Worm (Caenorhabditis elegans) whole organism, midembryonic: Measurements from ENCODE around the gene gipc-2.
"Not testable (repeated sequence)": the region's sequence is repeated elsewhere in the genome, so short reads cannot be mapped to it uniquely, and the experiment has no call there.

Experiments used
- T22C8.4 ChIP-seq: fragments of 200-800 bp; sonication (Bioruptor generic); IDR thresholded peaks from 2 replicates; pipeline ENCODE4 v1.3.6; 2022; ENCODE audit warnings: missing genetic modification characterization, missing compliant biosample characterization
- cog-1 ChIP-seq: sonication (generic microtip); optimal IDR thresholded peaks from 2 replicates; lab custom pipeline; 2016; ENCODE audit warnings: missing genetic modification characterization, missing compliant biosample characterization
- flt-1 ChIP-seq: fragments of 200-800 bp; sonication (Bioruptor generic); IDR thresholded peaks from 2 replicates; pipeline ENCODE4 v1.3.6; 2022; ENCODE audit warnings: missing genetic modification characterization, missing compliant biosample characterization
- klf-2 ChIP-seq: fragments of 200-800 bp; sonication (Bioruptor generic); conservative IDR thresholded peaks from 2 replicates; pipeline ENCODE4 v1.3.6; 2022; ENCODE audit warnings: missing genetic modification reagents, missing genetic modification characterization, missing compliant biosample characterization
- med-1 ChIP-seq: sonication (generic microtip); optimal IDR thresholded peaks from 2 replicates; lab custom pipeline; 2017; ENCODE audit warnings: missing genetic modification characterization, mild to moderate bottlenecking, missing compliant biosample characterization, antibody characterized with exemption, missing genetic modification reagents; ENCODE audit not compliant: insufficient read depth
- ref-1 ChIP-seq: fragments of 200-800 bp; sonication (Bioruptor generic); conservative IDR thresholded peaks from 2 replicates; pipeline ENCODE4 v1.3.6; 2022; ENCODE audit warnings: missing genetic modification reagents, missing genetic modification characterization, missing compliant biosample characterization
- tab-1 ChIP-seq: fragments of 200-800 bp; sonication (Bioruptor generic); IDR thresholded peaks from 2 replicates; pipeline ENCODE4 v1.3.6; 2022; ENCODE audit warnings: missing genetic modification characterization, missing compliant biosample characterization
- ztf-23 ChIP-seq: fragments of 200-800 bp; sonication (Bioruptor generic); IDR thresholded peaks from 2 replicates; pipeline ENCODE4 v1.3.6; 2022; ENCODE audit warnings: missing genetic modification reagents, missing genetic modification characterization, missing compliant biosample characterization
- ztf-29 ChIP-seq: fragments of 200-800 bp; sonication (Bioruptor generic); IDR thresholded peaks from 2 replicates; pipeline ENCODE4 v1.3.6; 2022; ENCODE audit warnings: missing genetic modification reagents, missing genetic modification characterization, missing compliant biosample characterization

gipc-2 gene

DNA sequence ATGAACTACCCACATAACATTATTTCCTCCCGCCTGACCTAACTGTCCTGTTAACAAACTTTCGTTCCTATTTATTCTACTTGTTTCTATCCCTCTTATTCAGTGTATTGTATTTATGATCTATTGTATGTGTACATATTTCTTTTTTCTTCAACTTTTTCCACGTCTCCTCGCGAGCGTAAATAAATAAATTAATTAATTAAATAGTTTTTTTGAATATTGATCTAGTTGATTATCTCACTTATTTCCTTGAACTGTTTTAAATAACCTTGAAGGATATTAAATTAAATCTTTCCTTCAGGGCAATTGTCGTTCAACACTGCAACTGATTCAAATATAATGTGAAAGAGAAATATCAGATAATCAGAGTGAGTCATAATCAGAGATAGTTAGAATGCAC, 15.4 kb upstream of the gipc-2 start, which contains the start of gene frk-1:
frk-1 (plus strand) TSS at position 301 of the 400 bp plus-strand sequence.
- TF ChIP-seq ztf-23 (GFP tag; lab: Robert Waterston, UW): no peak
- TF ChIP-seq tab-1 (GFP tag; lab: Robert Waterston, UW): no peak
- TF ChIP-seq med-1 (GFP tag; lab: Kevin White, UChicago): no peak
- TF ChIP-seq flt-1 (GFP tag; lab: Robert Waterston, UW): no peak
- no peak for TF ChIP-seq cog-1 (tag; lab: Kevin White, UChicago)
- TF ChIP-seq klf-2 (GFP tag; lab: Robert Waterston, UW): no peak
- TF ChIP-seq T22C8.4 (GFP tag; lab: Robert Waterston, UW): no peak
- no peak for TF ChIP-seq ref-1 (GFP tag; lab: Robert Waterston, UW)
- TF ChIP-seq ztf-29 (GFP tag; lab: Robert Waterston, UW): no peak

DNA sequence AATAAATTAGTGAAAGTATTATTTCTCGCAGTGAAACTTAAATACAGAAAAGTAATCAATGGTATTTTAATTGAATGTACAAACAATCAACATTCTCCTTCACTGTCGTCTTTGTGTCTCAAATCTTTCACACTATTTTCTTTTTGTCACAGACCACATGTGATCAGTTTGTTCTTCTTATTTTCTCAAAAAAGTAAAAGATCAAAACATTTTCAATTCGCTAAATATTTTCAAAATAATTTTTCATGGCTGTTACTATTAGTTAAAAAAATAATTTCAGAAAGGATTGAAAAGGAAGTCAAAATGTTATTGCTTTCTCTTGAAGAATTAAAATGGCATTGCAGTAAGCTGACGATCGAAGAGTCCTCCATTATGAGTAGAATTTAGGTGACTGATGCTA, 13.3 kb upstream of the gipc-2 start, which contains the start of gene dhs-31:
dhs-31 (minus strand) TSS at position 101 of the 400 bp plus-strand sequence.
- TF ChIP-seq ref-1 (GFP tag; lab: Robert Waterston, UW) (no peak), tab-1 (GFP tag; lab: Robert Waterston, UW) (no peak), klf-2 (GFP tag; lab: Robert Waterston, UW) (no peak), T22C8.4 (GFP tag; lab: Robert Waterston, UW) (no peak), ztf-23 (GFP tag; lab: Robert Waterston, UW) (no peak), cog-1 (tag; lab: Kevin White, UChicago) (no peak), flt-1 (GFP tag; lab: Robert Waterston, UW) (no peak), ztf-29 (GFP tag; lab: Robert Waterston, UW) (no peak), med-1 (GFP tag; lab: Kevin White, UChicago) (no peak)

DNA sequence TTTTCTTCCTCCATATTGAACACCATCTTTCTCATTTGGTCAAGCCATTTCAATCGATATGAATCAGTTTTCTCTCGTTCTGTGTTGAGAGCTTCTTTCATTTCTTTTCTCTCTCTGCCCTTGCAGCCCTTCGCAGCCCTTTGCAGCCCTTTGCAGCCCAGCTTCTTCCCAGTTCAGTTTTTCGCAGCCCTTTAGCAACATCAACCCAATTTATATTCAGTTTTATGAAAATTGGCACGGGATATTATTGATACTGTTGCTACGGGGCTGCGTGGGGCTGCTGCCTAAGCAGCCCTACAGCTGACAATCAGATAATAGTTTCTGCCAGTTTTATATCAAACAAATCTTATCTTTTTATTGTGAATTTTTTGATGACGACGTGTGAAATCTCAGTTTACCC, 9.5 kb upstream of the gipc-2 start, which contains the start of gene F44D12.10:
F44D12.10 (minus strand) TSS at position 101 of the 400 bp plus-strand sequence.
- TF ChIP-seq flt-1 (GFP tag; lab: Robert Waterston, UW) (no peak), tab-1 (GFP tag; lab: Robert Waterston, UW) (no peak), ref-1 (GFP tag; lab: Robert Waterston, UW) (no peak), cog-1 (tag; lab: Kevin White, UChicago) (no peak), klf-2 (GFP tag; lab: Robert Waterston, UW) (no peak), ztf-29 (GFP tag; lab: Robert Waterston, UW) (no peak), med-1 (GFP tag; lab: Kevin White, UChicago) (no peak), ztf-23 (GFP tag; lab: Robert Waterston, UW) (no peak), T22C8.4 (GFP tag; lab: Robert Waterston, UW) (no peak)

DNA sequence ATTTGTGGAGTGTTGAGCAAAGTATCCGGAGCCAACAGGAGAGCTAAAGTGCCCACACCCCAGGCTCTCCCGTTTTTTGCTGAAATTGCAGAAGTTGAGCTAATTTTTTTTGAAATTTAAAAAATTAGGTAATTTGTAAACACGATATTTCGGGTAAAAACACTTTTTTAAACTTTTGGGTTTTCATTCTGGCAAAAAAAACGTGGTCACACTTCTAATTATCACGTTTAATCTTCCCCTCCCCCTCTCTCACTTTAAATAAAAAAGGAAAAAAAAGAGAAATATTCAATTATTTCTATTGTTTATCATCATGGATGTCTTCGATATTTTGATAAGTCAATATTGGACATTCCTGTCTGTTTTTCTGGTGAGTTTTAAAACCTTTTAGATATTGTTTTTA, 5.6 kb upstream of the gipc-2 start, which contains the start of gene F44D12.6:
F44D12.6 (plus strand) TSS at position 301 of the 400 bp plus-strand sequence.
- TF ChIP-seq med-1 (GFP tag; lab: Kevin White, UChicago) (no peak), ztf-29 (GFP tag; lab: Robert Waterston, UW) (no peak)

DNA sequence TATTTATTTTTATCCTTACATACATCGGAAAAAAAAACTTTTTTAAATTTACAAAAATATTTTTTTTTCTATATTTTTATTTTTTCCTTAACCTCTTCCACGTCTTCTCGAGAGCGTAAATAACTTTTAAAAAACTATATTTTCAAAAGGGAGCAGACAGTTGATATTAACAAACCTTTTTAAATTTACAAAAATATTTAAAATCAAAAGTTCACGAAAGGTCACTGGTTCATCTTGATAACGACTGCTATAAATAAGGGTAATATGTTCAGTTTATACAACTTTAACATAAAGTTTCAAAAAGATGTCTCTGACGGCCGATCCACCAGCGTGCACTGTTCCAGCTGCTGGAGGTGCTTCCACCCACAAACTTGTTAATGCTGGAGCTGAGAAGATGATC, 1.3 kb upstream of the gipc-2 start, which contains the start of the genes F44D12.16 and msd-2:
F44D12.16 (plus strand) TSS at position 301 of the 400 bp plus-strand sequence.
msd-2 (plus strand) TSS at position 305 of the 400 bp plus-strand sequence.
- not testable (repeated sequence) for TF ChIP-seq klf-2 (GFP tag; lab: Robert Waterston, UW); cog-1 (tag; lab: Kevin White, UChicago); ref-1 (GFP tag; lab: Robert Waterston, UW)

DNA sequence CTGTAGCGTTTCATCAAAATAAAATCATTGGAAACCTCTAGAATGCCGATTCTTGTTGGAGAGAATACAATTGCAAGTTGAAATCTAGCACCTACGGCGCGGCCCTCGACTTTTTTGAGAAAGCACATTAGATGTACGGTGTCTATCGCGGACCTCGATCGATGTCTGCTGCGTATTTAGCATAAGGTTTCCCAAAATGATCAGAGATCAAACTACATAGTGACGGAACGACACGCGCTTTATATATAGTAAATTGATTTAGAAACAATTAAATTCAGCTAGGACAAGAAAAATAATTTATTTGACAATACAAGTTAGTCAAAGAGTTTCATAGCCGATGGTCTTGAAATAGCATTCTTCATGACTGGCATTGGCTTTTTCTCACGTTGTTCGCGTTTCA, 1.3 kb downstream of the gipc-2 start:
- TF ChIP-seq tab-1 (GFP tag; lab: Robert Waterston, UW) (no peak), ztf-29 (GFP tag; lab: Robert Waterston, UW) (no peak), ref-1 (GFP tag; lab: Robert Waterston, UW) (no peak), klf-2 (GFP tag; lab: Robert Waterston, UW) (no peak), med-1 (GFP tag; lab: Kevin White, UChicago) (no peak), cog-1 (tag; lab: Kevin White, UChicago) (no peak), ztf-23 (GFP tag; lab: Robert Waterston, UW) (no peak), flt-1 (GFP tag; lab: Robert Waterston, UW) (no peak), T22C8.4 (GFP tag; lab: Robert Waterston, UW) (no peak)

DNA sequence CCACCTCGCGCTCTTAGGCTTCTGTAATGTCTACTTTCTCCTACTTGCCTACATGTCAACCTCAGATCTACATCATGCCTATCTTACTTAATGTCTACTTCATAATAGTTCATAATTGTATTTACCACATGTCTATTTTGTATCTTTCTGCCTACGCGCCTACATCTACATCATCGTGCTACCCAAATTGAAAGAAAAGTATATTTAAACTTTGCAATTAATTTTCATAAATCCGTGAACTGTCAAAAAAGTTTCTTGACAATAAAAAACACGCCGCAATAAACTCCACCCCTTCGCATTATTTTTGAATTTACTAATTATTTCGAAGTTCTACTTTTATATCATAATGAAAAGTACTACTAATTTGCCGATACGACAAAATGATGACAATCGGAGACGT, 4.5 kb downstream of the gipc-2 start, which contains the start of gene F44D12.8:
F44D12.8 (plus strand) TSS at position 301 of the 400 bp plus-strand sequence.
- TF ChIP-seq ztf-29 (GFP tag; lab: Robert Waterston, UW): no peak
- no peak for TF ChIP-seq flt-1 (GFP tag; lab: Robert Waterston, UW)
- TF ChIP-seq ztf-23 (GFP tag; lab: Robert Waterston, UW): no peak
- no peak for TF ChIP-seq cog-1 (tag; lab: Kevin White, UChicago)
- TF ChIP-seq ref-1 (GFP tag; lab: Robert Waterston, UW): no peak
- no peak for TF ChIP-seq T22C8.4 (GFP tag; lab: Robert Waterston, UW)
- no peak for TF ChIP-seq tab-1 (GFP tag; lab: Robert Waterston, UW)
- no peak for TF ChIP-seq med-1 (GFP tag; lab: Kevin White, UChicago)
- no peak for TF ChIP-seq klf-2 (GFP tag; lab: Robert Waterston, UW)

DNA sequence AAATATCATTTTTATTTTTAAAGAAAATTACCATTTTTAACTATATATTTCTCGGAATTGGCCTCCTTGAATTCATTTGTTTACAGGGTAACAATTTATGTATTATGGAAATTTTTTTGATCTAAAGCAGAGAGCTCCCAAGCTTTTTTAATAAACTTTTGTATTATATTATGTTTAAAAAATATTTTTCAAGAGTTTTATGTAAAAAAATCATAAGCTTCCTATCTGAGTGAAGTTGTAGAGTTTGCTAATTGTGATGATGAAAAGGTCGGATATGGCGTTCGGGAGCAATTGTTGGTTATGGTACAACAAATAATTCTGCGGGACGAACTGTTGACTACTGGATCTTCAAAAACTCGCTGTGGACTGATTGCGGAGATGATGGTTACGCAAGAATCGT, 6.2 kb downstream of the gipc-2 start, which contains the start of gene F44D12.19:
F44D12.19 (plus strand) TSS at position 301 of the 400 bp plus-strand sequence.
- no peak for TF ChIP-seq ref-1 (GFP tag; lab: Robert Waterston, UW)
- no peak for TF ChIP-seq ztf-29 (GFP tag; lab: Robert Waterston, UW)

DNA sequence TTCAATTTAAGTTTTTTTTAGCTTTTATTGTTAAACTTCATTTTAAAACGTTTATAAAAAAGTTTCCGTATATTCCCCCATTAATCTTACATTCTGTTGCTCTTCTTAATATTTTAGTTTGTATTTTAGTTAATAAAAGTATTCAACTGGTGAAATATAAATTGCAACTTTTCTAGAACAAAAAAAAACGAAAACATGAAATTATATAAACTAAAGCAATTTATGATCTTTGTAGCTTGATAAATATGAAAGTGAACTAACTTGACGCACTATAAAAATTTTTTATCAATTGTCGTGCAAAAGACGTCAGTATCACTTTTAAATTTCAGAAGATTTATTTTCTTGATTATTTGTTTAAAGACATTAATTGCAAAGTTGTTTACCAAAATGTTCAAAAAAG, 9.8 kb downstream of the gipc-2 start, which contains the start of gene F44D12.2:
F44D12.2 (minus strand) TSS at position 101 of the 400 bp plus-strand sequence.
- TF ChIP-seq ztf-29 (GFP tag; lab: Robert Waterston, UW): no peak
- TF ChIP-seq ztf-23 (GFP tag; lab: Robert Waterston, UW): no peak
- no peak for TF ChIP-seq flt-1 (GFP tag; lab: Robert Waterston, UW)
- no peak for TF ChIP-seq tab-1 (GFP tag; lab: Robert Waterston, UW)
- no peak for TF ChIP-seq med-1 (GFP tag; lab: Kevin White, UChicago)
- no peak for TF ChIP-seq klf-2 (GFP tag; lab: Robert Waterston, UW)
- no peak for TF ChIP-seq ref-1 (GFP tag; lab: Robert Waterston, UW)
- TF ChIP-seq T22C8.4 (GFP tag; lab: Robert Waterston, UW): no peak
- TF ChIP-seq cog-1 (tag; lab: Kevin White, UChicago): no peak
